Worm (Caenorhabditis elegans) whole organism, L4 larva: ENCODE data around the gene ntl-11.

Experiments
- ama-1 ChIP-seq: fragments of 150-350 bp; optimal IDR thresholded peaks from 2 replicates; lab custom pipeline; 2014; ENCODE audit warnings: inconsistent platforms, mixed read lengths
- ceh-62 ChIP-seq: sonication (generic microtip); optimal IDR thresholded peaks from 2 replicates; lab custom pipeline; 2017; ENCODE audit warnings: missing biosample characterization, missing genetic modification characterization
- jun-1 ChIP-seq: fragments of 150-350 bp; optimal IDR thresholded peaks from 2 replicates; lab custom pipeline; 2014; ENCODE audit warnings: missing biosample characterization, missing genetic modification reagents, missing genetic modification characterization
- lin-29 ChIP-seq: fragments of 200-800 bp; sonication (Bioruptor generic); IDR thresholded peaks from 2 replicates; pipeline ENCODE4 v1.3.6; 2022; ENCODE audit warnings: missing genetic modification reagents, missing genetic modification characterization, missing compliant biosample characterization
- mep-1 ChIP-seq: fragments of 150-350 bp; sonication (generic microtip); optimal IDR thresholded peaks from 3 replicates; lab custom pipeline; 2014; ENCODE audit warnings: missing biosample characterization, missing genetic modification characterization
- nhr-76 ChIP-seq: fragments of 150-350 bp; optimal IDR thresholded peaks from 2 replicates; lab custom pipeline; 2014; ENCODE audit warnings: missing biosample characterization, missing genetic modification characterization
- pqm-1 ChIP-seq: sonication (generic microtip); optimal IDR thresholded peaks from 2 replicates; lab custom pipeline; 2017; ENCODE audit warnings: missing biosample characterization, missing genetic modification characterization
- unc-62 ChIP-seq, 3 experiments: fragments of 150-350 bp in 1 of 3; sonication (generic microtip); optimal IDR thresholded peaks in 2 of 3; peaks in 1 of 3; 1 replicate in 1 of 3; 2 replicates in 2 of 3; lab custom pipeline; 2014 to 2017; ENCODE audit warnings: missing biosample characterization in 3 of 3, missing genetic modification characterization in 3 of 3, missing genetic modification reagents in 3 of 3, missing genotype in 1 of 3

DNA sequence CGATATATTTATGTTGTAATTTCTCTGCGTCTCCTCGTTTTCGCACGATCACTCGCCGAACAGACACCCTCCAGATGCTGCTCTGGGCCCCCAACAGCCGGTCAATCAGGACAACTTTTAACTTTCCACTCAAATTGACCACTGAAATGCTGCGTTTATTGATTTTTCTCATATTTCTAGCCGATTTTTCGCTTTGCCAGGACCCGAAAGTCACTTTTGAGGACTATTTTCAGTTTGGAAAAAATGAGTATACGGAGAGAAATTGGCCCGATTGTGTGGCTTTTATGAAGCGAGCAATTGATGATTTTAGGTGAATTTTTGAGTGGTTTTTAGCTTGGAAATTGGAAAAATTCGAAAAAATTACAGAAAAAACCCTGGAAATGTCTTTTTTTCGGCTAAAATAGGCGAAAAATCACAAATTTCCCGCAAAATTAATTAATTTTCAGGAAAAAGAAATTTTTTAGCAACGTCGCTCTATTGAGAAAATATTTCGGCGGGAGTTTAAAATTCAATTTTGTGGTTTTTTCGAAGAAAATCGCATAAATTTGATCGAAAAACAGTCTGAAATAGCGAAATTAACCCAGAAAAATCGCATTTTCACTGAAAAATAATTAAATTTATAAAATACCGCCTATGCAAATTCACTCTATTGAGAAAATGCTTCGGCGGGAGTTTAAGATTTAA lies 2.4 kb upstream of the ntl-11 start, which contains the start of gene Y73F8A.26:
- TF ChIP-seq ama-1 (lab: Kevin White, UChicago) = peak; percentile 57
- no peak for TF ChIP-seq jun-1 (tag; lab: Kevin White, UChicago)
- TF ChIP-seq pqm-1 (tag; lab: Kevin White, UChicago) = no peak
- TF ChIP-seq nhr-76 = no peak
- no peak for TF ChIP-seq ceh-62
- no peak for TF ChIP-seq unc-62 (GFP tag; optimal IDR thresholded peaks at IDR 0.05 in 1 of 2; lab: Kevin White, UChicago)
- TF ChIP-seq unc-62 (tag; optimal IDR thresholded peaks at IDR 0.05; lab: Kevin White, UChicago) = no peak
- no peak for TF ChIP-seq lin-29 (GFP tag; lab: Robert Waterston, UW)
- no peak for TF ChIP-seq mep-1
